Fruit fly (Drosophila melanogaster) whole organism, embryonic: ENCODE data around the gene CG6415.

Experiments
- Adf1 ChIP-seq: fragments of 200-800 bp; sonication (Bioruptor generic); IDR thresholded peaks from 2 replicates; pipeline ENCODE4 v1.3.6; 2022; ENCODE audit warnings: missing biosample characterization, missing genetic modification characterization
- Asciz ChIP-seq: fragments of 200-800 bp; sonication (Bioruptor generic); optimal IDR thresholded peaks from 2 replicates; lab custom pipeline; 2017; ENCODE audit warnings: missing biosample characterization, mild to moderate bottlenecking, missing genetic modification characterization, missing genetic modification reagents
- Atf6 ChIP-seq: fragments of 200-800 bp; sonication (Bioruptor generic); IDR thresholded peaks from 2 replicates; pipeline ENCODE4 v1.3.6; 2022; ENCODE audit warnings: missing biosample characterization, missing genetic modification characterization
- Bteb2 ChIP-seq: fragments of 200-800 bp; sonication (Bioruptor generic); optimal IDR thresholded peaks from 2 replicates; lab custom pipeline; 2016; ENCODE audit warnings: missing biosample characterization, missing genetic modification characterization
- CG12155 ChIP-seq: fragments of 200-800 bp; sonication (Bioruptor generic); optimal IDR thresholded peaks from 3 replicates; lab custom pipeline; 2016; ENCODE audit warnings: missing biosample characterization, missing genetic modification characterization
- CG12744 ChIP-seq: fragments of 200-800 bp; sonication (Bioruptor generic); optimal IDR thresholded peaks from 2 replicates; lab custom pipeline; 2016; ENCODE audit warnings: missing biosample characterization, missing genetic modification characterization
- CG13123 ChIP-seq: fragments of 200-800 bp; sonication (Bioruptor generic); optimal IDR thresholded peaks from 2 replicates; lab custom pipeline; 2016; ENCODE audit warnings: missing biosample characterization, missing genetic modification characterization
- CG13624 ChIP-seq: fragments of 200-800 bp; sonication (Bioruptor generic); optimal IDR thresholded peaks from 2 replicates; lab custom pipeline; 2016; ENCODE audit warnings: missing biosample characterization, missing genetic modification characterization
- CG14667 ChIP-seq: fragments of 200-800 bp; sonication (Bioruptor generic); IDR thresholded peaks from 2 replicates; pipeline ENCODE4 v1.3.6; 2022; ENCODE audit warnings: missing biosample characterization, missing genetic modification characterization
- CG15269 ChIP-seq: fragments of 200-800 bp; sonication (Bioruptor generic); optimal IDR thresholded peaks from 2 replicates; lab custom pipeline; 2018; ENCODE audit warnings: missing biosample characterization, mild to moderate bottlenecking, missing genetic modification characterization, moderate library complexity
- CG1529 ChIP-seq: fragments of 200-800 bp; sonication (Bioruptor generic); optimal IDR thresholded peaks from 3 replicates; lab custom pipeline; 2018; ENCODE audit warnings: missing biosample characterization, missing genetic modification characterization
- CG16779 ChIP-seq: fragments of 200-800 bp; sonication (Bioruptor generic); IDR thresholded peaks from 2 replicates; pipeline ENCODE4 v1.3.6; 2022; ENCODE audit warnings: missing biosample characterization, missing genetic modification characterization
- CG17829 ChIP-seq: fragments of 200-800 bp; optimal IDR thresholded peaks from 2 replicates; lab custom pipeline; 2019; ENCODE audit warnings: missing biosample characterization, mild to moderate bottlenecking, missing genetic modification characterization, moderate library complexity
- CG2116 ChIP-seq: fragments of 200-800 bp; sonication (Bioruptor generic); optimal IDR thresholded peaks from 3 replicates; lab custom pipeline; 2018; ENCODE audit warnings: missing biosample characterization, mild to moderate bottlenecking, missing genetic modification characterization
- CG2712 ChIP-seq: fragments of 200-800 bp; optimal IDR thresholded peaks from 3 replicates; lab custom pipeline; 2019; ENCODE audit warnings: missing biosample characterization, mild to moderate bottlenecking, missing genetic modification characterization, moderate library complexity
- CG3065 ChIP-seq: fragments of 200-800 bp; sonication (Bioruptor generic); optimal IDR thresholded peaks from 2 replicates; lab custom pipeline; 2016; ENCODE audit warnings: missing biosample characterization, missing genetic modification characterization
- CG31224 ChIP-seq: fragments of 200-800 bp; sonication (Bioruptor generic); IDR thresholded peaks from 2 replicates; pipeline ENCODE4 v1.3.6; 2022; ENCODE audit warnings: missing biosample characterization, missing genetic modification characterization
- CG3163 ChIP-seq: fragments of 200-800 bp; sonication (Bioruptor generic); optimal IDR thresholded peaks from 3 replicates; lab custom pipeline; 2016; ENCODE audit warnings: missing biosample characterization, missing genetic modification characterization
- CG33213 ChIP-seq: fragments of 200-800 bp; sonication (Bioruptor generic); optimal IDR thresholded peaks from 3 replicates; lab custom pipeline; 2016; ENCODE audit warnings: missing biosample characterization, missing genetic modification characterization
- CG33557 ChIP-seq: fragments of 200-800 bp; sonication (Bioruptor generic); optimal IDR thresholded peaks from 2 replicates; lab custom pipeline; 2019; ENCODE audit warnings: missing biosample characterization, mild to moderate bottlenecking, missing genetic modification characterization, moderate library complexity
- CG3838 ChIP-seq: fragments of 200-800 bp; sonication (Bioruptor generic); optimal IDR thresholded peaks from 3 replicates; lab custom pipeline; 2016; ENCODE audit warnings: missing biosample characterization, missing genetic modification characterization
- CG4282 ChIP-seq: fragments of 200-800 bp; sonication (Bioruptor generic); optimal IDR thresholded peaks from 2 replicates; lab custom pipeline; 2016; ENCODE audit warnings: missing biosample characterization, missing genetic modification characterization
- CG4820 ChIP-seq: fragments of 200-800 bp; sonication (Bioruptor generic); optimal IDR thresholded peaks from 3 replicates; lab custom pipeline; 2016; ENCODE audit warnings: missing biosample characterization, missing genetic modification characterization
- CG5953 ChIP-seq: fragments of 200-800 bp; sonication (Bioruptor generic); IDR thresholded peaks from 2 replicates; pipeline ENCODE4 v1.3.6; 2022; ENCODE audit warnings: missing biosample characterization, missing genetic modification characterization
- CG6854 ChIP-seq: fragments of 200-800 bp; sonication (Bioruptor generic); optimal IDR thresholded peaks from 3 replicates; lab custom pipeline; 2017; ENCODE audit warnings: missing biosample characterization, mild to moderate bottlenecking, missing genetic modification characterization
- CG8359 ChIP-seq: fragments of 200-800 bp; sonication (Bioruptor generic); optimal IDR thresholded peaks from 2 replicates; lab custom pipeline; 2017; ENCODE audit warnings: missing biosample characterization, mild to moderate bottlenecking, missing genetic modification characterization, borderline replicate concordance
- CG8924 ChIP-seq: fragments of 200-800 bp; optimal IDR thresholded peaks from 3 replicates; lab custom pipeline; 2019; ENCODE audit warnings: missing biosample characterization, mild to moderate bottlenecking, missing genetic modification characterization, moderate library complexity
- CG8944 ChIP-seq: fragments of 200-800 bp; sonication (Bioruptor generic); optimal IDR thresholded peaks from 3 replicates; lab custom pipeline; 2016; ENCODE audit warnings: missing biosample characterization, missing genetic modification characterization
- Dek ChIP-seq: fragments of 200-800 bp; sonication (Bioruptor generic); optimal IDR thresholded peaks from 3 replicates; lab custom pipeline; 2019; ENCODE audit warnings: missing biosample characterization, mild to moderate bottlenecking, missing genetic modification characterization, moderate library complexity
- Doc2 ChIP-seq: fragments of 200-800 bp; sonication (Bioruptor generic); IDR thresholded peaks from 2 replicates; pipeline ENCODE4 v1.3.6; 2022; ENCODE audit warnings: missing biosample characterization, missing genetic modification characterization
- Doc3 ChIP-seq: fragments of 200-800 bp; sonication (Bioruptor generic); IDR thresholded peaks from 3 replicates; pipeline ENCODE4 v1.3.6; 2022; ENCODE audit warnings: missing biosample characterization, missing genetic modification characterization; ENCODE audit not compliant: partially characterized antibody
- Dp ChIP-seq: fragments of 200-800 bp; sonication (Bioruptor generic); optimal IDR thresholded peaks from 2 replicates; lab custom pipeline; 2018; ENCODE audit warnings: missing biosample characterization, mild to moderate bottlenecking, missing genetic modification characterization, moderate library complexity
- Gsc ChIP-seq: fragments of 200-800 bp; sonication (Bioruptor generic); IDR thresholded peaks from 2 replicates; pipeline ENCODE4 v1.3.6; 2022; ENCODE audit warnings: missing biosample characterization, missing genetic modification characterization
- Lpt ChIP-seq: fragments of >200 bp; optimal IDR thresholded peaks from 2 replicates; lab custom pipeline; 2018; ENCODE audit warnings: missing biosample characterization, missing genetic modification characterization
- Nf-YC ChIP-seq: fragments of 200-800 bp; optimal IDR thresholded peaks from 3 replicates; lab custom pipeline; 2019; ENCODE audit warnings: missing biosample characterization, mild to moderate bottlenecking, missing genetic modification characterization, moderate library complexity
- Oaz ChIP-seq: fragments of 200-800 bp; sonication (Bioruptor generic); IDR thresholded peaks from 2 replicates; pipeline ENCODE4 v1.3.6; 2022; ENCODE audit warnings: missing biosample characterization, missing genetic modification characterization
- Opbp ChIP-seq: fragments of 200-800 bp; sonication (Bioruptor generic); IDR thresholded peaks from 3 replicates; pipeline ENCODE4 v1.3.6; 2022; ENCODE audit warnings: missing biosample characterization, missing genetic modification characterization; ENCODE audit not compliant: partially characterized antibody
- Ssrp ChIP-seq: fragments of 200-800 bp; sonication (Bioruptor generic); optimal IDR thresholded peaks from 2 replicates; lab custom pipeline; 2018; ENCODE audit warnings: missing biosample characterization, mild to moderate bottlenecking, missing genetic modification characterization, moderate library complexity
- ab ChIP-seq: fragments of 200-800 bp; sonication (Bioruptor generic); optimal IDR thresholded peaks from 2 replicates; lab custom pipeline; 2016; ENCODE audit warnings: missing biosample characterization, missing genetic modification characterization
- danr ChIP-seq: fragments of 200-800 bp; sonication (Bioruptor generic); IDR thresholded peaks from 2 replicates; pipeline ENCODE4 v1.3.6; 2022; ENCODE audit warnings: missing biosample characterization, missing genetic modification characterization
- gsb ChIP-seq: fragments of 200-800 bp; sonication (Bioruptor generic); IDR thresholded peaks from 2 replicates; pipeline ENCODE4 v1.3.6; 2022; ENCODE audit warnings: missing biosample characterization, missing genetic modification characterization
- her ChIP-seq: fragments of 200-800 bp; sonication (Bioruptor generic); optimal IDR thresholded peaks from 2 replicates; lab custom pipeline; 2016; ENCODE audit warnings: missing biosample characterization, missing genetic modification characterization
- mld ChIP-seq: fragments of 200-800 bp; sonication (Bioruptor generic); IDR thresholded peaks from 3 replicates; pipeline ENCODE4 v1.3.6; 2022; ENCODE audit warnings: missing biosample characterization, missing genetic modification characterization; ENCODE audit not compliant: partially characterized antibody
- pita ChIP-seq: fragments of 200-800 bp; sonication (Bioruptor generic); optimal IDR thresholded peaks from 2 replicates; lab custom pipeline; 2017; ENCODE audit warnings: missing biosample characterization, mild to moderate bottlenecking, missing genetic modification characterization
- repo ChIP-seq: fragments of 200-800 bp; sonication (Bioruptor generic); optimal IDR thresholded peaks from 2 replicates; lab custom pipeline; 2016; ENCODE audit warnings: missing biosample characterization, missing genetic modification characterization
- sim ChIP-seq: fragments of 200-800 bp; sonication (Bioruptor generic); IDR thresholded peaks from 2 replicates; pipeline ENCODE4 v1.3.6; 2022; ENCODE audit warnings: missing biosample characterization, missing genetic modification characterization
- slou ChIP-seq: fragments of 200-800 bp; sonication (Bioruptor generic); optimal IDR thresholded peaks from 3 replicates; lab custom pipeline; 2016; ENCODE audit warnings: missing biosample characterization, missing genetic modification characterization
- sna ChIP-seq: fragments of 200-800 bp; sonication (Bioruptor generic); IDR thresholded peaks from 2 replicates; pipeline ENCODE4 v1.3.6; 2022; ENCODE audit warnings: missing biosample characterization, missing genetic modification characterization; ENCODE audit not compliant: partially characterized antibody
- stc ChIP-seq: fragments of 200-800 bp; sonication (Bioruptor generic); IDR thresholded peaks from 2 replicates; pipeline ENCODE4 v1.3.6; 2022; ENCODE audit warnings: missing biosample characterization, missing genetic modification characterization
- vnd ChIP-seq: fragments of 200-800 bp; sonication (Bioruptor generic); IDR thresholded peaks from 3 replicates; pipeline ENCODE4 v1.3.6; 2022; ENCODE audit warnings: missing biosample characterization, missing genetic modification characterization; ENCODE audit not compliant: partially characterized antibody
- yki ChIP-seq: fragments of >200 bp; optimal IDR thresholded peaks from 3 replicates; lab custom pipeline; 2018
- zf30C ChIP-seq: fragments of 200-800 bp; sonication (Bioruptor generic); optimal IDR thresholded peaks from 3 replicates; lab custom pipeline; 2018; ENCODE audit warnings: missing biosample characterization, mild to moderate bottlenecking, missing genetic modification characterization

The CG6415 gene

dm6 chr2L:10732343-10732808 is 29.0 kb downstream of the CG6415 start, which contains the start of the genes EMC3 and Dpy-30L1 (continued):
- TF ChIP-seq CG8359 (no peak), CG1529 (GFP tag; lab: Kevin White, UChicago) (no peak), Gsc (GFP tag; lab: Robert Waterston, UW) (no peak), CG8924 (tag; lab: Kevin White, UChicago) (no peak), Doc3 (GFP tag; lab: Robert Waterston, UW) (peak; percentile 85), CG3163 (GFP tag; lab: Kevin White, UChicago) (peak; percentile 12), CG33557 (GFP tag; lab: Kevin White, UChicago) (no peak), Ssrp (peak; percentile 44), Nf-YC (no peak), Lpt (GFP tag; lab: Kevin White, UChicago) (no peak), CG12744 (GFP tag; lab: Kevin White, UChicago) (peak; percentile 30), mld (GFP tag; lab: Robert Waterston, UW) (0 out of 3 replicates have a peak, but pooled peaks have one; percentile 29), vnd (peak; percentile 78), CG3838 (GFP tag; lab: Kevin White, UChicago) (no peak), Dp (peak; percentile 46), CG13624 (GFP tag; lab: Kevin White, UChicago) (peak; percentile 68), Adf1 (no peak), yki (lab: Kevin White, UChicago) (no peak), stc (no peak), CG13123 (GFP tag; lab: Kevin White, UChicago) (no peak), Dek (tag; lab: Kevin White, UChicago) (peak; percentile 16), CG2116 (peak; percentile 95), sim (no peak), CG16779 (GFP tag; lab: Robert Waterston, UW) (no peak), her (GFP tag; lab: Kevin White, UChicago) (no peak), Asciz (GFP tag; lab: Kevin White, UChicago) (no peak), CG31224 (0 out of 2 replicates have a peak, but pooled peaks have one; percentile 35), slou (GFP tag; lab: Kevin White, UChicago) (no peak), Opbp (GFP tag; lab: Robert Waterston, UW) (peak; percentile 72; the same call in 2 of the 3 replicates), CG17829 (tag; lab: Kevin White, UChicago) (peak; percentile 64), danr (GFP tag; lab: Robert Waterston, UW) (no peak), CG3065 (no peak), CG14667 (GFP tag; lab: Robert Waterston, UW) (0 out of 2 replicates have a peak, but pooled peaks have one; percentile 29), CG4820 (peak; percentile 48), zf30C (GFP tag; lab: Kevin White, UChicago) (no peak), gsb (GFP tag; lab: Robert Waterston, UW) (no peak), Oaz (GFP tag; lab: Robert Waterston, UW) (no peak), CG33213 (peak; percentile 54), CG8944 (GFP tag; lab: Kevin White, UChicago) (peak; percentile 29), ab (no peak), pita (GFP tag; lab: Kevin White, UChicago) (no peak), Bteb2 (peak; percentile 39), CG15269 (no peak), CG4282 (GFP tag; lab: Kevin White, UChicago) (peak; percentile 12), CG12155 (GFP tag; lab: Kevin White, UChicago) (peak; percentile 54), repo (GFP tag; lab: Kevin White, UChicago) (no peak), sna (peak; percentile 91), Atf6 (GFP tag; lab: Robert Waterston, UW) (peak; percentile 22; the same call in 1 of the 2 replicates), CG2712 (peak; percentile 74), CG5953 (GFP tag; lab: Robert Waterston, UW) (no peak), Doc2 (GFP tag; lab: Robert Waterston, UW) (no peak), CG6854 (GFP tag; lab: Kevin White, UChicago) (no peak)
